Worm (Caenorhabditis elegans): Measurements from ENCODE around the gene dhc-4.

dhc-4 gene

DNA sequence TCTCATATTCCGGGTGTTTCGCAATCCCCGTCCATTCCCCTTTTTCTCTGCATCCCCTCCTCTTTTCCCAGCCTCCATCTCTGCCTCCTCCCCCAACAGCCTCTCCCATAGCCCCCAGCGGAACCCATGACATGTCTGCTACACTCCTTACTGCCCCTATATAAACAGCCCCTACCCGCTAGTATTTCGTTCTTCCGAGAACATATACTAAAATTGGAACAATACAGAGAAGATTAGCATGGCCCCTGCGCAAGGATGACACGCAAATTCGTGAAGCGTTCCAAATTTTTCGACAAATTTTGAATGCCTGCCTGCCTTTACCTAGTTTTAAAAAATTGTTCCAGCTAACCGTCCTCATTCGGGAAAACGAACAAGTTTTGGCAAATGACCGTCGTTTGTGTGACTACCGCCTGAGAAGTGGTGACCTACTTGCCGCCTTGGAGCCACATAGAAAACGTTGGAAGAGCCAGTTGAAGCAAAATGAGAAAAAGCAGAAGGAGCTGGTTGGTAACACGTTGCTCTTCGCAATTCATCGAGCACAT, 19.8 kb downstream of the dhc-4 start (continued):
- TF ChIP-seq mab-5 (tag; optimal IDR thresholded peaks at IDR 0.05) (peak; percentile 94), skn-1 (tag; optimal IDR thresholded peaks at IDR 0.05) (peak; percentile 61), ama-1 (optimal IDR thresholded peaks at IDR 0.05) (peak; percentile 75), blmp-1 (tag; optimal IDR thresholded peaks at IDR 0.05; ENCODE audit: insufficient read depth) (peak; percentile 82), ztf-11 (tag; optimal IDR thresholded peaks at IDR 0.05) (peak; percentile 76), ceh-16 (tag; optimal IDR thresholded peaks at IDR 0.05) (peak; percentile 90), F13H6.1 (tag; optimal IDR thresholded peaks at IDR 0.05) (peak; percentile 96), lin-13 (GFP tag; optimal IDR thresholded peaks at IDR 0.05) (peak; percentile 97), fos-1 (tag; optimal IDR thresholded peaks at IDR 0.05) (peak; percentile 80), gmeb-1 (tag; optimal IDR thresholded peaks at IDR 0.05) (peak; percentile 93), dmd-4 (tag; optimal IDR thresholded peaks at IDR 0.05) (peak; percentile 59)

DNA sequence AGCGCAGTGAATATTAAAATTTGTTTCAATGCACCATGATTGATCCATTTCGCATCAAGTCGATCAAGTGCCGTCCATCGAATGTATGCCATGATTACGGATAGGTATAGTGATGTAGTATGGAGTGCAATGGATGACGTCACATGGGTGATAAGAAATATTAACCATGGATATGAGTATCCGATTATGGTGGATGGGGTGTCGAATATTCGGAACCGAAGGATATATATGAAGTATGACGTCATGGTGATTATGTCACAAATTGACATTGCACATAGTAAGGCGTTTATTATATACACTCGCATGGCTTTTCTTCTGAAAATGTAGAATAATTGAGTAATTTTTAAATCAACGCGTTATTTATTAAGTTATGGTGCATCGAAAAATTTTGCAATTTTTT, 24.3 kb downstream of the dhc-4 start:
- TF ChIP-seq nhr-6 (tag; optimal IDR thresholded peaks at IDR 0.05), result no peak
- TF ChIP-seq lsy-2 (tag; optimal IDR thresholded peaks at IDR 0.05), result no peak
- TF ChIP-seq F13H6.1 (tag; optimal IDR thresholded peaks at IDR 0.05), result no peak
- TF ChIP-seq Y55F3AM.14 (GFP tag; optimal IDR thresholded peaks at IDR 0.05), result no peak
- no peak for TF ChIP-seq ztf-11 (tag; optimal IDR thresholded peaks at IDR 0.05)
- TF ChIP-seq unc-55 (GFP tag; optimal IDR thresholded peaks at IDR 0.05), result no peak
- TF ChIP-seq nhr-12 (tag; optimal IDR thresholded peaks at IDR 0.05), result no peak
- TF ChIP-seq nhr-77 (tag; optimal IDR thresholded peaks at IDR 0.05), result no peak
- no peak for TF ChIP-seq ama-1 (optimal IDR thresholded peaks at IDR 0.05)
- TF ChIP-seq fos-1 (tag; optimal IDR thresholded peaks at IDR 0.05), result no peak
- TF ChIP-seq lin-39 (tag; optimal IDR thresholded peaks at IDR 0.05), result no peak
- TF ChIP-seq elt-3 (tag; optimal IDR thresholded peaks at IDR 0.05), result no peak
- no peak for TF ChIP-seq mab-5 (tag; optimal IDR thresholded peaks at IDR 0.05)
- no peak for TF ChIP-seq aly-2 (tag; optimal IDR thresholded peaks at IDR 0.05)
- TF ChIP-seq ceh-16 (tag; optimal IDR thresholded peaks at IDR 0.05), result no peak

DNA sequence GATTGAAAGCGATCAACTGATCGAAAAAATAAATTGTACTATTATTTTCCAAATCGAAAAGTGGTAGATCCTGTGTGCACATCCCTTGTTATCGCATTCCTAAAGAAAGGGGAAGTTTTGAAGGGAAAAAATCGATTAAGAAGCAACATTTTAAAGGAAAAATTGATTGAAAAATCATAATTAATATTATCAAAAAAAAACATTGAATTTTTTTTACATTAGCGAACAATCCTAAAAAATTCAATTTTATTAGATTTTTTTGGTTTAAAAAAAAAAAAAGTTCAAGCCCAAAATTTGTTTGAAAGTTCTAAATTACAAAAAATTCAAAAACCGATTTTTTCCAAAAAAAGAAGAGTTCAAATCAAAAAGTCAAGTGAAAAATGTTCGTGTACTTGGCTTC, 25.4 kb downstream of the dhc-4 start, which contains the start of gene dmsr-5:
Gene dmsr-5, minus strand, starts transcription at position 101 of the 400 bp plus-strand sequence.
- no peak for TF ChIP-seq skn-1 (tag; optimal IDR thresholded peaks at IDR 0.05)
- no peak for TF ChIP-seq nhr-12 (tag; optimal IDR thresholded peaks at IDR 0.05)
- no peak for TF ChIP-seq lin-13 (GFP tag; optimal IDR thresholded peaks at IDR 0.05)
- TF ChIP-seq peb-1 (tag; optimal IDR thresholded peaks at IDR 0.05), result no peak
- TF ChIP-seq mab-5 (tag; optimal IDR thresholded peaks at IDR 0.05), result no peak
- TF ChIP-seq elt-3 (tag; optimal IDR thresholded peaks at IDR 0.05), result no peak
- TF ChIP-seq ztf-1 (GFP tag; conservative IDR thresholded peaks at IDR 0.05), result no peak
- TF ChIP-seq lsy-2 (tag; optimal IDR thresholded peaks at IDR 0.05), result no peak
- no peak for TF ChIP-seq dmd-4 (tag; optimal IDR thresholded peaks at IDR 0.05)

DNA sequence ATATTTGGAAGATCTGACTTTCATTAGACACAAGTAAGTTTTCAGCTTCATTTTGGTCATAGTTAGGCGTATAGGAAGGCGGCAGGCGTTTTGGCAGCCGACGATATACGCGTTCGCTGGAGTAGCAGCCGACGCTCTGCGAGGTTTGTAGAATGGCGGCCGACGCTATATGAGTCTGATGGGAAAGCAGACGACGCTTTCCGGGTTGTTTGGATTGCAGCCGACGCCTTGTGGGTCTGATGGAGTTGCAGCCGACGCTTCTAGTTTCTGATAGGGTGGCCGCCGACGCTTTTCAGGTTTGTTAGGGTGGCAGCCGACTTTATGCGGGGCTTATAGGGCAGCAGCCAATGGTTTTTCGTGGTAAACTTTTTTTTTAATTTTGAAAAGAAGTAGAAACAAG, 33.1 kb downstream of the dhc-4 start:
- TF ChIP-seq lin-11 (tag; optimal IDR thresholded peaks at IDR 0.05) (no peak), unc-39 (tag; optimal IDR thresholded peaks at IDR 0.05) (no peak), snpc-4 (tag; optimal IDR thresholded peaks at IDR 0.05) (no peak), nhr-23 (tag; optimal IDR thresholded peaks at IDR 0.05) (no peak), mdl-1 (tag; optimal IDR thresholded peaks at IDR 0.05) (no peak), nhr-21 (tag; optimal IDR thresholded peaks at IDR 0.05) (no peak), fos-1 (tag; optimal IDR thresholded peaks at IDR 0.05) (no peak), lin-13 (GFP tag; optimal IDR thresholded peaks at IDR 0.05) (no peak), lin-39 (tag; optimal IDR thresholded peaks at IDR 0.05) (no peak), ceh-16 (tag; optimal IDR thresholded peaks at IDR 0.05) (no peak), elt-3 (tag; optimal IDR thresholded peaks at IDR 0.05) (no peak), Y55F3AM.14 (GFP tag; optimal IDR thresholded peaks at IDR 0.05) (no peak), sma-9 (GFP tag; optimal IDR thresholded peaks at IDR 0.05) (no peak), sma-9 (tag; optimal IDR thresholded peaks at IDR 0.05) (no peak)

DNA sequence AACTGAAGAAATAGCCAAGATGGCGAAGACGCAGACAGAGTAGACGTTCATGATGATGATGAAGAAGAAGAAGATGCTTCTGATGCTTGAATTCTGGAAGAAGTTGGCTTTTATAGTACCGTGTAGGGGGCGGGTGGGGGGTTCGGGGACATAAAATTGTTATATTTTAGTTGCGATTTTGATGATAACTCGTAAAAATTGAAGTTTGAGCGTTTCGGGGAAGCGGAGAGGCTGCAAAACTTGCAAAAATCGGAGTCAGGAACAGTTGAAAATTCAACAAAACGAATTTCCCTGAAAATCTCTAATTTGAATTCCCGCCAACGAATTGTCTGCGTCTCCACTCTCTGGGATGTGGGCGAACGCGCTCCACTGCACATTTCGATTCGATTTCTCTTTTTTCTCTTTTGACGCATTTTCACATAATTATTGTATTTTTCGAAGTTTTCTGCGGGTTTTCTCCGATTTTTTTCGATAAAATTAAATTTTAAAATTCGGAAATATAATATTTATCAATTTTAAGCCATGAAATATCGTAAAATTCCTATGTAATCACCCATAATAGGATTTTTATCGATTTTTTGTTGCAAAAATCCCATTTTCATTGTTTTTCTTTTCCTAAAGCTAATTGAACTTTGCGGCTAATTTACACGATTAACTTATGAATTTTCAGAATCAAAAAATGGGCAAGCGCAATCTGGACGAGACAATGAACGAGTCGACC, 38.0 kb downstream of the dhc-4 start, which contains the start of the genes fipr-17 and Y48A6B.3:
Gene fipr-17, minus strand, starts transcription at position 51 of the 721 bp plus-strand sequence.
Gene Y48A6B.3, plus strand, starts transcription at position 671 of the 721 bp plus-strand sequence.
- TF ChIP-seq nhr-21 (tag; optimal IDR thresholded peaks at IDR 0.05) (peak; percentile 69), ztf-4 (tag; optimal IDR thresholded peaks at IDR 0.05) (peak; percentile 62), ceh-16 (tag; optimal IDR thresholded peaks at IDR 0.05) (peak; percentile 28), lsy-2 (tag; optimal IDR thresholded peaks at IDR 0.05) (peak; percentile 71 to 91), dmd-4 (tag; optimal IDR thresholded peaks at IDR 0.05) (no peak), ZK546.5 (tag; optimal IDR thresholded peaks at IDR 0.05) (no peak), lin-39 (tag; optimal IDR thresholded peaks at IDR 0.05) (no peak), nhr-6 (tag; optimal IDR thresholded peaks at IDR 0.05) (peak; percentile 1), nhr-129 (tag; optimal IDR thresholded peaks at IDR 0.05) (peak; percentile 83), sma-9 (GFP tag; optimal IDR thresholded peaks at IDR 0.05) (peak; percentile 73), sma-9 (tag; optimal IDR thresholded peaks at IDR 0.05) (no peak), crh-2 (tag; optimal IDR thresholded peaks at IDR 0.05) (peak; percentile 85), mbf-1 (tag; optimal IDR thresholded peaks at IDR 0.05) (no peak), egl-27 (tag; optimal IDR thresholded peaks at IDR 0.05) (no peak), fos-1 (tag; optimal IDR thresholded peaks at IDR 0.05) (peak; percentile 44), nhr-12 (tag; optimal IDR thresholded peaks at IDR 0.05) (no peak), ama-1 (optimal IDR thresholded peaks at IDR 0.05) (peak; percentile 35), sem-4 (tag; optimal IDR thresholded peaks at IDR 0.05) (peak; percentile 30), ztf-1 (GFP tag; conservative IDR thresholded peaks at IDR 0.05) (no peak), F13H6.1 (tag; optimal IDR thresholded peaks at IDR 0.05) (peak; percentile 67), blmp-1 (tag; optimal IDR thresholded peaks at IDR 0.05; ENCODE audit: insufficient read depth) (peak; percentile 56), lin-13 (GFP tag; optimal IDR thresholded peaks at IDR 0.05) (peak; percentile 85), sma-3 (GFP tag; optimal IDR thresholded peaks at IDR 0.05) (peak; percentile 79), mdl-1 (tag; optimal IDR thresholded peaks at IDR 0.05) (peak in 1 of 2 experiments; percentile 13), aly-2 (tag; optimal IDR thresholded peaks at IDR 0.05) (no peak), nhr-25 (tag; optimal IDR thresholded peaks at IDR 0.05) (peak; percentile 68), elt-3 (tag; optimal IDR thresholded peaks at IDR 0.05) (no peak), skn-1 (tag; optimal IDR thresholded peaks at IDR 0.05) (no peak)
